Worm (Caenorhabditis elegans): ENCODE results near the gene K04C1.5.

K04C1.5 gene

DNA sequence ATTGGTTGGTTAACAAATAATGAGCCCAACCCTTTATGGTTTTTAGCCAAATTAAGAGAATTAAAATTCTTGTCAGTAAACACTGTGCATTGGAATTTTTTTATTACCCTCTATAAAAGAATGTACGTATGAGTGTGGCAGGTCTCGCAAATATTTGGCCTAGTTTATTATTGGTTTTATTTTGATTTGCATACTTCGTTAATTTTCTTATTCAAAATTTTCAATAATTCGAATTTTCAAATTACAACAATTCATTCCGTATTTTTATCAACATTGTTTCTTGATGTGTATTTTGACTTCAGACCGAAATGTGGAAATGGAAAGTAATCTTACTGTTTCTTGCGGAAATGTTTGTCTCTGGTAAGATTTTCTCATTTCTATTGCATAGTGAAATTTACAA lies 9.8 kb downstream of the K04C1.5 start, which contains the start of gene E02H4.4:
E02H4.4 (plus strand) TSS at position 301 of the 400 bp plus-strand sequence.
- TF ChIP-seq hlh-30 (tag; optimal IDR thresholded peaks at IDR 0.05; ENCODE audit: insufficient read depth): no peak

DNA sequence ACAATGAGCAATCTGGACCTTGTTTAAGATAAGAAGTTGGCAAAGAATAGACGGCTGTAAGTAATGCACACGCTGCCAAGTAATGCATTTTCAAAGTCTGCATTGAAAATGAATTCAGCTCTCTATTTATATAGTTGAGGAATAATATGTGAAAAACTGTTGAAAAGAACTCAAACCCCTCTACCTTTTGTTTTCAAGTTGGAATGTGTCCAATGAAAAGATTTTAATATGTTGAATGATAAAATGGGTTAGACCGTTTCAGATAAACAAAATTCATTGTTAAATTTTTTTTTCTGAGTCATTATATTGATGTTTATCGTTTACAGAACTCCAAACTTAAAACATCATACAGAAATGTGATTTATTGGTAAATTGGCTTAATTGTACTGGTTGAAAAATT lies 15.6 kb downstream of the K04C1.5 start, which contains the start of gene E02H4.8:
E02H4.8 (minus strand) TSS at position 101 of the 400 bp plus-strand sequence.
- no peak for TF ChIP-seq zip-2 (tag; optimal IDR thresholded peaks at IDR 0.05)
- peak in 1 of 2 experiments; percentile 41 for TF ChIP-seq unc-62 (GFP tag; optimal IDR thresholded peaks at IDR 0.05 in 1 of 2)
- TF ChIP-seq unc-62 (tag; optimal IDR thresholded peaks at IDR 0.05): no peak

DNA sequence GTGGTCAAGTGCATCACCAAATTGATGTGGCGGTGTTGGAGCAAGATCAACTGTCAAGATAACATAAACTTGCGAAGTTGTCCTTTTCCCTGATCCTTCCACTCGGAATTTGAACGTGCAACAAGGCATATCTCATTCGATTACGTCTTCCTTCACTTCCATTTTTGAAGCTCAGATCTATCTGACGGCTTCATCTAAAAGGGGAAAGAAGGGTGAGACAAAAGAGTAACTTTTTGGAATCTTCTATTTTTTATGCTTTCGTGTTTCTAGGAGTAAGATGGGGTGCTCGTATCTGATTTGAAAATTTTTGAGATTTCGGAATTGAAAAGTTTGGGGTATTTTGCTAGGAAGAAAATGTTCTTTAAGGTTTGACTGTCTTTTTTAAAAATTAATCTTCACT lies 19.3 kb downstream of the K04C1.5 start:
- no peak for TF ChIP-seq dpl-1 (GFP tag; optimal IDR thresholded peaks at IDR 0.05)
- peak in 1 of 2 experiments; percentile 95 for TF ChIP-seq unc-62 (GFP tag; optimal IDR thresholded peaks at IDR 0.05 in 1 of 2)
- no peak for TF ChIP-seq unc-62 (tag; optimal IDR thresholded peaks at IDR 0.05)

DNA sequence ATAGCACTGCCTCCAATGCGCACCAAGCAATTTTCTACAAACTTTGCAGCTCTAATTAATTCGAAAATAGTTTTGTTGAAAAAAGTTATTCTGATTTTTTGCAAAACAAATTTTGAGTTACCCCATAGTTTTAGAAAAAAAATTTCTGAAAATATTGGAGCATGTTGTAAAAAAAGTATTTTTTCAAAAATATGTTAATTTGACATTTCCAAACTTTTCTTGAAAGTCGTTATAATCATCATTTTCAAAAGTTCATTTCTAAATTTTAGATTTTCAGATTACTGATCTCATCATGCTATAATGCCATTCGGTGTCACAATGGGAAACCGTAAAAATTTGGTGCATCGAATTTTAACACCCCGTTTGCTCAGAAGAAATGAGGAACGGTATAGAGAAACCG lies 19.9 kb downstream of the K04C1.5 start, which contains the start of gene del-1:
del-1 (plus strand) TSS at position 301 of the 400 bp plus-strand sequence.
- no peak for TF ChIP-seq jun-1 (tag; optimal IDR thresholded peaks at IDR 0.05)
- no peak for TF ChIP-seq dpl-1 (GFP tag; optimal IDR thresholded peaks at IDR 0.05)
- TF ChIP-seq lin-15B (tag; optimal IDR thresholded peaks at IDR 0.05): no peak
- no peak for TF ChIP-seq unc-39 (tag; optimal IDR thresholded peaks at IDR 0.05)
- TF ChIP-seq dmd-6 (GFP tag; IDR thresholded peaks at IDR 0.05): no peak
- TF ChIP-seq mxl-2 (GFP tag; conservative IDR thresholded peaks at IDR 0.05): no peak
- TF ChIP-seq nhr-77 (tag; optimal IDR thresholded peaks at IDR 0.05): no peak
- no peak for TF ChIP-seq aly-2 (tag; optimal IDR thresholded peaks at IDR 0.05)
- no peak for TF ChIP-seq zip-11 (GFP tag; IDR thresholded peaks at IDR 0.05)
- no peak for TF ChIP-seq nhr-102 (tag; optimal IDR thresholded peaks at IDR 0.05)
- no peak for TF ChIP-seq D1046.2 (GFP tag; IDR thresholded peaks at IDR 0.05)
- no peak for TF ChIP-seq madf-9 (GFP tag; conservative IDR thresholded peaks at IDR 0.05)
- TF ChIP-seq nhr-42 (GFP tag; IDR thresholded peaks at IDR 0.05): no peak
- no peak for TF ChIP-seq mdl-1 (tag; optimal IDR thresholded peaks at IDR 0.05)
- no peak for TF ChIP-seq arid-1 (GFP tag; conservative IDR thresholded peaks at IDR 0.05)
- no peak for TF ChIP-seq fkh-10 (GFP tag; optimal IDR thresholded peaks at IDR 0.05)
- no peak for TF ChIP-seq ZK546.5 (tag; optimal IDR thresholded peaks at IDR 0.05)

DNA sequence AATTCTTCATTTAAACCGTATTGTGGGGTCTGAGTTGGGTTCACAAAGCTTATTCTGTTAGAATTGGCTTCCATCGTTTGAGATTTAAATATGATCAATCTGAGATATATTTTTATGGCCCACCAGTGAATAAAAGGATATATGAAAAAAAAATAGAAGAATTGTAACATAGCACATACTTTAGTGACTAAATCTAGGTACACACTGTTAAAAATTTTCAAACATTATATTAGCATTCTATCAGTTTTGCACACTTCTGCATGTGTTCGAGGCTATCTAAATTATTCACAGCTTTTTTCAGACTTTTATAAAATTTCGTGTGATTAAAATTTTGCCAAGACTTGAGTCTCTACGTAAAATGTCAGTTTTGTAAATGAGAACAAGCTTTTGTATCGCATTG lies 33.7 kb downstream of the K04C1.5 start, which contains the start of gene E02H4.2:
E02H4.2 (minus strand) TSS at position 101 of the 400 bp plus-strand sequence.
- TF ChIP-seq ceh-32 (tag; optimal IDR thresholded peaks at IDR 0.05; ENCODE audit: poor library complexity): no peak
- TF ChIP-seq zfp-3 (GFP tag; conservative IDR thresholded peaks at IDR 0.05): no peak
- no peak for TF ChIP-seq set-16 (GFP tag; IDR thresholded peaks at IDR 0.05)
- TF ChIP-seq T26A8.4 (GFP tag; IDR thresholded peaks at IDR 0.05): no peak
- TF ChIP-seq spr-3 (GFP tag; optimal IDR thresholded peaks at IDR 0.05): no peak

DNA sequence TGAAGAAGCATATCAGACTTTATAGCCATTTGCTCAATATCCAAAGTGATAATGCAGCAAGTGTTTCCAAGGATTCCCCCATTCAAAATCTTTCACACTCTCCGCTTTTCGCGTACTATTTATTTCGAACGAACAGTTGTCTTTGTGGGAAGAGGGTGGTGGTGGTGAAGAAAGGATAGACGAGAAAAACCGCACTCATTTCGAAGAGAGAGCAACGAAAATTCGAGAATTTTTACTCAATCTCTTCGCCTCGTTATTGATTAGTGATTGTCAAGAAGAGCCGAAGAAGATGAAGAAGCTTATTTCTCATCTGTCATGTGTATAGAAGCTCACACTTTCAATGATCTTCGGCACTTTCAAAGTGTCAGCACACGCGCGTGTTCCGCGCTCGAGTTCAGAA lies 40.0 kb downstream of the K04C1.5 start:
- TF ChIP-seq Y48G9A.11 (GFP tag; IDR thresholded peaks at IDR 0.05) (no peak), hmg-1.1 (GFP tag; IDR thresholded peaks at IDR 0.05) (peak; percentile 25; the same call in 1 of the 2 replicates), tag-97 (GFP tag; IDR thresholded peaks at IDR 0.05) (no peak), hlh-30 (tag; optimal IDR thresholded peaks at IDR 0.05; ENCODE audit: insufficient read depth) (peak; percentile 33), daf-16 (GFP tag; optimal IDR thresholded peaks at IDR 0.05) (peak in 1 of 2 experiments; percentile 84), daf-16 (tag; optimal IDR thresholded peaks at IDR 0.05) (no peak), unc-39 (tag; optimal IDR thresholded peaks at IDR 0.05) (no peak), nhr-11 (tag; optimal IDR thresholded peaks at IDR 0.05) (peak; percentile 91), ZK337.2 (GFP tag; IDR thresholded peaks at IDR 0.05) (0 out of 2 replicates have a peak, but pooled peaks have one; percentile 2), vab-7 (GFP tag; IDR thresholded peaks at IDR 0.05) (no peak), aha-1 (tag) (peak; percentile 85), unc-62 (GFP tag; optimal IDR thresholded peaks at IDR 0.05 in 1 of 2) (no peak), unc-62 (tag; optimal IDR thresholded peaks at IDR 0.05) (no peak), zip-2 (tag; optimal IDR thresholded peaks at IDR 0.05) (no peak), hlh-11 (tag; optimal IDR thresholded peaks at IDR 0.05) (peak; percentile 53)

All from whole organism, L4 larva.